Worm (Caenorhabditis elegans) whole organism, L1 larva: Measurements from ENCODE around the gene rom-1.

Experiments used
- C04F5.9 ChIP-seq: sonication (generic microtip); optimal IDR thresholded peaks from 2 replicates; lab custom pipeline; 2016; ENCODE audit warnings: missing genetic modification characterization, missing compliant biosample characterization
- F16B12.6 ChIP-seq: fragments of 150-350 bp; optimal IDR thresholded peaks from 2 replicates; lab custom pipeline; 2014; ENCODE audit warnings: missing biosample characterization, missing genetic modification characterization
- Y116A8C.19 ChIP-seq: sonication (generic microtip); optimal IDR thresholded peaks from 2 replicates; lab custom pipeline; 2016; ENCODE audit warnings: missing compliant biosample characterization, missing genetic modification characterization, borderline replicate concordance
- alr-1 ChIP-seq: fragments of 200-800 bp; sonication (Bioruptor generic); optimal IDR thresholded peaks from 2 replicates; lab custom pipeline; 2018; ENCODE audit warnings: borderline replicate concordance, mild to moderate bottlenecking, missing genetic modification characterization, missing compliant biosample characterization
- aly-2 ChIP-seq: fragments of 150-350 bp; optimal IDR thresholded peaks from 2 replicates; lab custom pipeline; 2014; ENCODE audit warnings: missing biosample characterization, missing genetic modification characterization
- ama-1 ChIP-seq: fragments of 150-350 bp; optimal IDR thresholded peaks from 2 replicates; lab custom pipeline; 2014
- blmp-1 ChIP-seq: fragments of 150-350 bp; optimal IDR thresholded peaks from 2 replicates; lab custom pipeline; 2014; ENCODE audit warnings: missing biosample characterization, missing genetic modification characterization
- ceh-63 ChIP-seq: fragments of 200-800 bp; sonication (Bioruptor generic); optimal IDR thresholded peaks from 2 replicates; lab custom pipeline; 2018; ENCODE audit warnings: mild to moderate bottlenecking, missing genetic modification characterization, missing compliant biosample characterization
- ceh-88 ChIP-seq: fragments of 200-800 bp; sonication (Bioruptor generic); IDR thresholded peaks from 2 replicates; pipeline ENCODE4 v1.3.6; 2022; ENCODE audit warnings: missing genetic modification characterization, missing compliant biosample characterization
- dpl-1 ChIP-seq, 3 experiments: fragments of 150-350 bp in 2 of 3; sonication (generic microtip) in 1 of 3; optimal IDR thresholded peaks; 2 replicates each; lab custom pipeline; 2014 to 2017; ENCODE audit warnings: missing biosample characterization in 3 of 3, missing genetic modification characterization in 3 of 3, missing genetic modification reagents in 3 of 3
- efl-3 ChIP-seq: fragments of 200-800 bp; sonication (Bioruptor generic); optimal IDR thresholded peaks from 2 replicates; lab custom pipeline; 2018; ENCODE audit warnings: mild to moderate bottlenecking, missing genetic modification characterization, missing compliant biosample characterization
- egl-27 ChIP-seq, 2 experiments: fragments of 150-350 bp in 1 of 2; sonication (generic microtip); optimal IDR thresholded peaks; 3 replicates each; lab custom pipeline; 2017 to 2018; ENCODE audit warnings: missing biosample characterization in 2 of 2, missing genetic modification characterization in 2 of 2, missing genetic modification reagents in 2 of 2
- elt-3 ChIP-seq, 6 experiments: fragments of 150-350 bp in 1 of 6; sonication (generic microtip); optimal IDR thresholded peaks; 2 replicates each; lab custom pipeline; 2017 to 2018; ENCODE audit warnings: missing biosample characterization in 6 of 6, missing genetic modification characterization in 6 of 6, inconsistent platforms in 1 of 6
- ets-5 ChIP-seq: fragments of 200-800 bp; sonication (Bioruptor generic); IDR thresholded peaks from 2 replicates; pipeline ENCODE4 v1.3.6; 2022; ENCODE audit warnings: missing genetic modification characterization, missing compliant biosample characterization
- fkh-10 ChIP-seq: sonication (generic microtip); optimal IDR thresholded peaks from 2 replicates; lab custom pipeline; 2017; ENCODE audit warnings: missing biosample characterization, missing genetic modification reagents, missing genetic modification characterization
- fkh-4 ChIP-seq: sonication (generic microtip); optimal IDR thresholded peaks from 2 replicates; lab custom pipeline; 2016; ENCODE audit warnings: missing compliant biosample characterization, missing genetic modification characterization, borderline replicate concordance
- hlh-17 ChIP-seq: fragments of 200-800 bp; sonication (Bioruptor generic); optimal IDR thresholded peaks from 2 replicates; lab custom pipeline; 2018; ENCODE audit warnings: missing genetic modification characterization, mild to moderate bottlenecking, missing compliant biosample characterization, moderate library complexity, borderline replicate concordance
- hlh-4 ChIP-seq: sonication (generic microtip); optimal IDR thresholded peaks from 2 replicates; lab custom pipeline; 2016; ENCODE audit warnings: mild to moderate bottlenecking, missing genetic modification characterization, missing compliant biosample characterization
- irx-1 ChIP-seq: sonication (generic microtip); optimal IDR thresholded peaks from 2 replicates; lab custom pipeline; 2016; ENCODE audit warnings: missing genetic modification characterization, missing compliant biosample characterization
- jun-1 ChIP-seq: fragments of 150-350 bp; optimal IDR thresholded peaks from 2 replicates; lab custom pipeline; 2014; ENCODE audit warnings: missing biosample characterization, missing genetic modification reagents, missing genetic modification characterization
- lin-13 ChIP-seq: fragments of 150-350 bp; optimal IDR thresholded peaks from 2 replicates; lab custom pipeline; 2014; ENCODE audit warnings: missing biosample characterization, missing genetic modification reagents, missing genetic modification characterization
- lin-14 ChIP-seq: fragments of 200-800 bp; sonication (Bioruptor generic); optimal IDR thresholded peaks from 2 replicates; lab custom pipeline; 2018; ENCODE audit warnings: mild to moderate bottlenecking, missing genetic modification characterization, moderate library complexity, missing compliant biosample characterization
- lin-15B ChIP-seq: fragments of 150-350 bp; sonication (generic microtip); optimal IDR thresholded peaks from 3 replicates; lab custom pipeline; 2014; ENCODE audit warnings: missing biosample characterization, missing genetic modification characterization
- lir-3 ChIP-seq: sonication (generic microtip); optimal IDR thresholded peaks from 2 replicates; lab custom pipeline; 2016; ENCODE audit warnings: mild to moderate bottlenecking, missing genetic modification characterization, moderate library complexity, missing compliant biosample characterization; ENCODE audit not compliant: poor library complexity
- lsy-2 ChIP-seq, 2 experiments: fragments of 150-350 bp; optimal IDR thresholded peaks; 2 replicates each; lab custom pipeline; 2014; ENCODE audit warnings: missing biosample characterization in 2 of 2, missing genetic modification characterization in 2 of 2
- mab-9 ChIP-seq: fragments of 200-800 bp; sonication (Bioruptor generic); IDR thresholded peaks from 2 replicates; pipeline ENCODE4 v1.3.6; 2022; ENCODE audit warnings: missing genetic modification reagents, missing genetic modification characterization, missing compliant biosample characterization
- mdl-1 ChIP-seq, 2 experiments: fragments of 150-350 bp; optimal IDR thresholded peaks; 2 replicates each; lab custom pipeline; 2014 to 2017; ENCODE audit warnings: missing biosample characterization in 2 of 2, missing genetic modification characterization in 2 of 2, inconsistent platforms in 1 of 2
- mef-2 ChIP-seq: fragments of 150-350 bp; optimal IDR thresholded peaks from 2 replicates; lab custom pipeline; 2014; ENCODE audit warnings: missing biosample characterization, missing genetic modification characterization
- mep-1 ChIP-seq: fragments of 150-350 bp; optimal IDR thresholded peaks from 2 replicates; lab custom pipeline; 2014; ENCODE audit warnings: missing biosample characterization, missing genetic modification characterization
- nhr-12 ChIP-seq: sonication (generic microtip); optimal IDR thresholded peaks from 2 replicates; lab custom pipeline; 2017; ENCODE audit warnings: missing biosample characterization, missing genetic modification characterization
- nhr-20 ChIP-seq: sonication (generic microtip); optimal IDR thresholded peaks from 2 replicates; lab custom pipeline; 2016; ENCODE audit warnings: mild to moderate bottlenecking, missing genetic modification characterization, missing compliant biosample characterization
- nhr-47 ChIP-seq: sonication (generic microtip); optimal IDR thresholded peaks from 2 replicates; lab custom pipeline; 2016; ENCODE audit warnings: mild to moderate bottlenecking, missing genetic modification characterization, moderate library complexity, missing compliant biosample characterization
- nhr-71 ChIP-seq: sonication (generic microtip); optimal IDR thresholded peaks from 2 replicates; lab custom pipeline; 2016; ENCODE audit warnings: mild to moderate bottlenecking, missing genetic modification characterization, moderate library complexity, missing compliant biosample characterization
- nhr-76 ChIP-seq: sonication (generic microtip); optimal IDR thresholded peaks from 2 replicates; lab custom pipeline; 2017; ENCODE audit warnings: missing biosample characterization, missing genetic modification characterization
- nhr-77 ChIP-seq: fragments of 150-350 bp; optimal IDR thresholded peaks from 2 replicates; lab custom pipeline; 2014; ENCODE audit warnings: missing biosample characterization, missing genetic modification characterization
- nhr-84 ChIP-seq: sonication (generic microtip); optimal IDR thresholded peaks from 2 replicates; lab custom pipeline; 2017; ENCODE audit warnings: missing biosample characterization, missing genetic modification characterization
- pax-3 ChIP-seq: fragments of 200-800 bp; sonication (Bioruptor generic); optimal IDR thresholded peaks from 2 replicates; lab custom pipeline; 2018; ENCODE audit warnings: mild to moderate bottlenecking, missing genetic modification characterization, moderate library complexity, missing compliant biosample characterization
- pqm-1 ChIP-seq: sonication (generic microtip); optimal IDR thresholded peaks from 3 replicates; lab custom pipeline; 2017; ENCODE audit warnings: missing biosample characterization, missing genetic modification characterization
- snu-23 ChIP-seq: sonication (generic microtip); optimal IDR thresholded peaks from 2 replicates; lab custom pipeline; 2016; ENCODE audit warnings: missing genetic modification characterization, missing compliant biosample characterization
- sox-4 ChIP-seq: sonication (generic microtip); optimal IDR thresholded peaks from 2 replicates; lab custom pipeline; 2016; ENCODE audit warnings: missing genetic modification characterization, missing compliant biosample characterization
- sup-37 ChIP-seq: fragments of 200-800 bp; sonication (Bioruptor generic); optimal IDR thresholded peaks from 2 replicates; lab custom pipeline; 2018; ENCODE audit warnings: mild to moderate bottlenecking, missing genetic modification characterization, missing compliant biosample characterization
- tlp-1 ChIP-seq: fragments of 150-350 bp; optimal IDR thresholded peaks from 2 replicates; lab custom pipeline; 2014; ENCODE audit warnings: missing biosample characterization, missing genetic modification characterization
- unc-130 ChIP-seq: fragments of 150-350 bp; optimal IDR thresholded peaks from 2 replicates; lab custom pipeline; 2017; ENCODE audit warnings: missing biosample characterization, missing genetic modification characterization, inconsistent platforms
- unc-30 ChIP-seq: sonication (generic microtip); optimal IDR thresholded peaks from 2 replicates; lab custom pipeline; 2017; ENCODE audit warnings: missing biosample characterization, missing genetic modification characterization
- unc-98 ChIP-seq: fragments of 200-800 bp; sonication (Bioruptor generic); IDR thresholded peaks from 2 replicates; pipeline ENCODE4 v1.3.6; 2022; ENCODE audit warnings: missing genetic modification characterization, missing compliant biosample characterization
- zip-4 ChIP-seq: fragments of 200-800 bp; sonication (Bioruptor generic); optimal IDR thresholded peaks from 2 replicates; lab custom pipeline; 2018; ENCODE audit warnings: mild to moderate bottlenecking, missing genetic modification characterization, moderate library complexity, missing compliant biosample characterization

Gene rom-1

ce11 chrIII:4917960-4918712 is 11.1 kb downstream of the rom-1 start, which contains the start of gene rpb-8 (continued):
- no peak for TF ChIP-seq nhr-12
- TF ChIP-seq C04F5.9 (tag; lab: Kevin White, UChicago), result no peak
- peak; percentile 54 for TF ChIP-seq snu-23 (GFP tag; lab: Kevin White, UChicago)
- TF ChIP-seq ceh-88 (GFP tag; lab: Robert Waterston, UW), result no peak
- TF ChIP-seq hlh-17, result no peak
- TF ChIP-seq irx-1 (tag; lab: Kevin White, UChicago), result peak; percentile 3
- peak; percentile 20 for TF ChIP-seq nhr-77
- no peak for TF ChIP-seq unc-30 (tag; lab: Kevin White, UChicago)
- TF ChIP-seq F16B12.6, result no peak
- TF ChIP-seq fkh-4 (tag; lab: Kevin White, UChicago), result no peak
- no peak for TF ChIP-seq sox-4
- no peak for TF ChIP-seq egl-27 (tag; optimal IDR thresholded peaks at IDR 0.05; lab: Kevin White, UChicago)
- no peak for TF ChIP-seq tlp-1 (tag; lab: Kevin White, UChicago)
- no peak for TF ChIP-seq efl-3
- peak; percentile 56 to 80 for TF ChIP-seq lsy-2 (tag; optimal IDR thresholded peaks at IDR 0.05; lab: Kevin White, UChicago)
- TF ChIP-seq nhr-20 (tag; lab: Kevin White, UChicago), result peak; percentile 45
- TF ChIP-seq mdl-1 (tag; optimal IDR thresholded peaks at IDR 0.05; lab: Kevin White, UChicago), result peak in 1 of 2 experiments; percentile 20
- TF ChIP-seq unc-130 (tag; lab: Kevin White, UChicago), result peak; percentile 26
- TF ChIP-seq ets-5 (GFP tag; lab: Robert Waterston, UW), result no peak
- TF ChIP-seq pax-3 (tag; lab: Kevin White, UChicago), result no peak
- no peak for TF ChIP-seq mef-2 (tag; lab: Kevin White, UChicago)
- no peak for TF ChIP-seq lin-14
- TF ChIP-seq mep-1 (tag; lab: Kevin White, UChicago), result no peak
- peak; percentile 90 to 95 (median 90) for TF ChIP-seq dpl-1 (GFP tag; optimal IDR thresholded peaks at IDR 0.05; lab: Kevin White, UChicago)
- no peak for TF ChIP-seq hlh-4 (tag; lab: Kevin White, UChicago)
- TF ChIP-seq mab-9 (GFP tag; lab: Robert Waterston, UW), result no peak
- peak; percentile 37 for TF ChIP-seq lir-3 (tag; lab: Kevin White, UChicago)
- TF ChIP-seq fkh-10 (GFP tag; lab: Kevin White, UChicago), result no peak
- no peak for TF ChIP-seq aly-2 (tag; lab: Kevin White, UChicago)
- TF ChIP-seq ceh-63 (GFP tag; lab: Kevin White, UChicago), result no peak
- peak in 1 of 6 experiments; percentile 23 for TF ChIP-seq elt-3 (tag; optimal IDR thresholded peaks at IDR 0.05; lab: Kevin White, UChicago)
- no peak for TF ChIP-seq ama-1 (lab: Kevin White, UChicago)
- peak; percentile 77 for TF ChIP-seq blmp-1 (tag; lab: Kevin White, UChicago)
- no peak for TF ChIP-seq nhr-76 (tag; lab: Kevin White, UChicago)
- TF ChIP-seq Y116A8C.19 (tag; lab: Kevin White, UChicago), result no peak
- TF ChIP-seq nhr-84 (tag; lab: Kevin White, UChicago), result no peak
- peak; percentile 46 for TF ChIP-seq lin-15B
- TF ChIP-seq alr-1 (tag; lab: Kevin White, UChicago), result no peak
- TF ChIP-seq unc-98 (GFP tag; lab: Robert Waterston, UW), result no peak
- TF ChIP-seq nhr-47 (tag; lab: Kevin White, UChicago), result peak; percentile 52
- TF ChIP-seq lin-13 (GFP tag; lab: Kevin White, UChicago), result peak; percentile 38
- no peak for TF ChIP-seq sup-37 (GFP tag; lab: Kevin White, UChicago)
- TF ChIP-seq jun-1 (tag; lab: Kevin White, UChicago), result no peak
- peak; percentile 22 for TF ChIP-seq zip-4 (GFP tag; lab: Kevin White, UChicago)
- peak; percentile 49 for TF ChIP-seq nhr-71 (tag; lab: Kevin White, UChicago)
- no peak for TF ChIP-seq pqm-1 (tag; lab: Kevin White, UChicago)
